Worm (Caenorhabditis elegans): ENCODE data around the gene C18H7.6.

DNA sequence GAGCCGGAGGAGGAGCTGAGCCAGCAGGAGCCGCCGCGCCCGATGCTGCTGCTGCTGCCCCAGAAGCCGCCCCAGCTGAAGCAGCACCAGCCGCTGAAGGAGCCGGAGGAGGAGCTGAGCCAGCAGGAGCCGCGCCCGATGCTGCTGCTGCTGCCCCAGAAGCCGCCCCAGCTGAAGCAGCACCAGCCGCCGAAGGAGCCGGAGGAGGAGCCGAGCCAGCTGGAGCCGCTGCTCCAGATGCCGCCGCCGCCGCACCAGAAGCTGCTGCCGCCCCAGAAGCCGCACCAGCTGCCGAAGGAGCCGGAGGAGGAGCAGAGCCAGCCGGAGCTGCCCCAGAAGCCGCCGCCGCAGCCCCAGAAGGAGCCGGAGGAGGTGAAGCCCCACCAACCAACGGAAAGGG, 13.1 kb upstream of the C18H7.6 start:
- no peak for TF ChIP-seq sptf-1 (tag; optimal IDR thresholded peaks at IDR 0.05)
- TF ChIP-seq pqm-1 (tag; optimal IDR thresholded peaks at IDR 0.05): no peak
- no peak for TF ChIP-seq unc-130 (tag; optimal IDR thresholded peaks at IDR 0.05)
- no peak for TF ChIP-seq aha-1 (tag; optimal IDR thresholded peaks at IDR 0.05)
- no peak for TF ChIP-seq pag-3 (tag; optimal IDR thresholded peaks at IDR 0.05; ENCODE audit: borderline replicate concordance, insufficient read depth)
- TF ChIP-seq ceh-82 (tag; optimal IDR thresholded peaks at IDR 0.05): no peak

All from whole organism, L1 larva.